Worm (Caenorhabditis elegans): Measurements from ENCODE around the gene drr-2.
A peak's percentile ranks its signal among the peaks of the same experiment; 100 is the strongest.

The drr-2 gene

DNA sequence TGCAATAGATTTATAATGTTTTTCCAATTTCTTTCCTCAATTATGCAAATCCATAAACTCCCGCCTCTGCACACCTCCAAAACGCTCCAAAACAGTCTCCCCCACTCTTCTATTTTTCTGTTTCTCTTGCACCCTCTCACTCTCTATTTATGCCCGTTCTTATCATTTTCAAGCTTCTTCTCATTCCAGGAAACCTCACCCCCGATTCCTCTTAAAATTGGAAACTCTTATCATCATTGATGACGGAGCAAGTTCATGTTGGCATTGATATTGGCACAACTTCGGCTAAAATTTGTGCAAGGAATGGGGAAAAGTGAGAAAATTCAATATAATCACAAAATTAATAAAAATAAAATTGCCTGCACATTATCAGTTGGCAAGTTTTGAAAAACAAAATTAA is 35.5 kb downstream of the drr-2 start, which contains the start of gene shpk-1:
Gene shpk-1, plus strand, starts transcription at position 188 of the 400 bp plus-strand sequence.
- TF ChIP-seq zag-1 (tag; optimal IDR thresholded peaks at IDR 0.05) (no peak), elt-3 (tag; optimal IDR thresholded peaks at IDR 0.05) (no peak), gmeb-1 (tag; optimal IDR thresholded peaks at IDR 0.05) (peak; percentile 46), F13H6.1 (tag; optimal IDR thresholded peaks at IDR 0.05) (peak; percentile 40), ceh-16 (tag; optimal IDR thresholded peaks at IDR 0.05) (no peak), crh-2 (tag; optimal IDR thresholded peaks at IDR 0.05) (peak; percentile 77), sma-9 (GFP tag; optimal IDR thresholded peaks at IDR 0.05) (peak; percentile 40), sma-9 (tag; optimal IDR thresholded peaks at IDR 0.05) (no peak), fos-1 (tag; optimal IDR thresholded peaks at IDR 0.05) (peak; percentile 96), ztf-4 (tag; optimal IDR thresholded peaks at IDR 0.05) (no peak), mab-5 (tag; optimal IDR thresholded peaks at IDR 0.05) (no peak), nhr-237 (tag; optimal IDR thresholded peaks at IDR 0.05) (no peak), lsy-2 (tag; optimal IDR thresholded peaks at IDR 0.05) (no peak)

DNA sequence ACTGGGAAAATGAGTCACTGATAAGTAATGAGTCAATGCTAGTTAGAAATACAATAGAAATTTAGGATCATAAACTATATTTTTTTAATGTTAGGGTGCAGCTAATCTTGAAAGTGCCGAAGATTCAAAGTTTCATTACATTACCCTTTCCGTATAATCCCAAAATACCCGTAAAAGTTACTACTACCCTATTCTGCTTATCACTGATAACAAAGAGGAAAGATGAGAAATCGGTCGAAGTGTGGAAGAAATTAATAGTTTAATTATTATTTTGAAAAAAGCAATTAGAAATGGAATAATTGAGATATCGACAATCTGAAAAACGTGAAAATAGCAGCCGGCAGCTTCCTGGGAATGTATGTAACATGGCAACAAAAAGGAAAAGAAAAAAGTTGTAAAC is 36.5 kb downstream of the drr-2 start:
- TF ChIP-seq lsy-2 (tag; optimal IDR thresholded peaks at IDR 0.05) (no peak), fos-1 (tag; optimal IDR thresholded peaks at IDR 0.05) (peak; percentile 51)

DNA sequence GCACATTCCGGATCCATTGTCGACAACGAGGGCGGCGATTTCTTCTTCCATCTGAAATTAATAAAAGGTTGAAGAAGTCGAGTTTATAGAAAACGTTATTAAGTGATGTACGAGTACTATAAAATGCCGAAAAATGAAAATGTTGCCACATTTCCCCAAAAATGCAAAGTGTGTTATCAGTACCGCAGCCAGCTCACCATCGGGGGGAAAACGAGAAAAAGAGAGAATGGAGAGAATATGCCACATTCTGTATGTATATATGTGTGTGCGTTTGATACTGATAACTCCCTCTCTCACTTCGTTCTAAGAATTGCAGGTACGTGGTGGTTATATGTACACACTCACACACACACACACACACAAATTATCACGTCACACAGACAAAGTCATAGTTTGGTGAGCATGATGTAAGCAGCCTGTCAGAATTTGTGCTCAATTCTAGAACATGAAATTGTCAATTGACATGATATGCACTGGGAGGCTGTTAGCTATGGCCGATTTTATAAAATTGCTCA is 37.3 kb downstream of the drr-2 start, which contains the start of gene act-5:
Gene act-5, minus strand, starts transcription at position 51 of the 515 bp plus-strand sequence.
- TF ChIP-seq nhr-21 (tag; optimal IDR thresholded peaks at IDR 0.05): no peak
- no peak for TF ChIP-seq nhr-12 (tag; optimal IDR thresholded peaks at IDR 0.05)
- no peak for TF ChIP-seq alr-1 (tag; optimal IDR thresholded peaks at IDR 0.05)
- TF ChIP-seq mbf-1 (tag; optimal IDR thresholded peaks at IDR 0.05): no peak
- peak; percentile 91 for TF ChIP-seq fos-1 (tag; optimal IDR thresholded peaks at IDR 0.05)
- TF ChIP-seq crh-2 (tag; optimal IDR thresholded peaks at IDR 0.05): peak; percentile 87
- peak; percentile 60 for TF ChIP-seq nhr-129 (tag; optimal IDR thresholded peaks at IDR 0.05)
- TF ChIP-seq sma-3 (GFP tag; optimal IDR thresholded peaks at IDR 0.05): no peak
- peak; percentile 41 for TF ChIP-seq gmeb-1 (tag; optimal IDR thresholded peaks at IDR 0.05)
- peak; percentile 71 for TF ChIP-seq sma-9 (GFP tag; optimal IDR thresholded peaks at IDR 0.05)
- TF ChIP-seq sma-9 (tag; optimal IDR thresholded peaks at IDR 0.05): no peak
- TF ChIP-seq F13H6.1 (tag; optimal IDR thresholded peaks at IDR 0.05): peak; percentile 33
- no peak for TF ChIP-seq aly-2 (tag; optimal IDR thresholded peaks at IDR 0.05)
- no peak for TF ChIP-seq nhr-6 (tag; optimal IDR thresholded peaks at IDR 0.05)

DNA sequence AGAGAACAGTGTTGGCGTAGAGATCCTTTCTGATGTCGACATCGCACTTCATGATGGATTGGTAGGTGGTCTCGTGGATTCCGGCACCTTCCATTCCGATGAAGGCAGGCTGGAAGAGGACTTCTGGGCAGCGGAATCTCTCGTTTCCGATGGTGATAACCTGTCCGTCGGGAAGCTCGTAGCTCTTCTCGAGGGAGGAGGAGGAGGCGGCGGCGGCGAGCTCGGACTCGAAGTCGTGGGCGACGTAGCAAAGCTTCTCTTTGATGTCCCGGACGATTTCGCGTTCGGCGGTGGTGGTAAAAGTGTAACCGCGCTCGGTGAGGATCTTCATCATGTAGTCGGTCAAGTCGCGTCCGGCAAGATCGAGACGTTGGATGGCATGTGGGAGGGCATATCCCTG is 38.5 kb downstream of the drr-2 start:
- no peak for TF ChIP-seq ZK546.5 (tag; optimal IDR thresholded peaks at IDR 0.05)
- no peak for TF ChIP-seq mab-5 (tag; optimal IDR thresholded peaks at IDR 0.05)
- no peak for TF ChIP-seq lin-11 (tag; optimal IDR thresholded peaks at IDR 0.05)
- peak; percentile 24 for TF ChIP-seq nhr-11 (tag; optimal IDR thresholded peaks at IDR 0.05)
- no peak for TF ChIP-seq nhr-77 (tag; optimal IDR thresholded peaks at IDR 0.05)

DNA sequence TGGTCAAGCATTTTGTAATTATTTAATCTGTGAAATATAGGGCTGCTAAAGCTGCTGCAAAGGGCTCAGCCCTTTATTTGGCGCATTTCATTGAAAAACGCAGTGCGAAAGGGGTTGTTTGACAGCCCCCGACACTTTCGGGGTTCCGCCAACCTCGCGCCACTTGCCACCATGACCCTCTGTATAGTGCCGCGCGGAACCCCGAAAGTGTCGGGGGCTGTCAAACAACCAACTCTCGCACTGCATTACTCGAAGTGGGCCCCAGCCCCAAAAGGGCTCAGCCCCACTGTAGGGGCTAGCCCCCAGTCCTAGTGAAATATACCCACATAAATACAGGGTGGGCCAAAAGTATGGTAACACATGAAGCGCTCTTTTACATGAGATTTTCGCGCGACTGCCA is 43.1 kb downstream of the drr-2 start:
- TF ChIP-seq peb-1 (tag; optimal IDR thresholded peaks at IDR 0.05): no peak
- no peak for TF ChIP-seq sma-9 (GFP tag; optimal IDR thresholded peaks at IDR 0.05)
- no peak for TF ChIP-seq sma-9 (tag; optimal IDR thresholded peaks at IDR 0.05)
- TF ChIP-seq C34F6.9 (tag; optimal IDR thresholded peaks at IDR 0.05): no peak
- no peak for TF ChIP-seq nhr-10 (tag; optimal IDR thresholded peaks at IDR 0.05)
- TF ChIP-seq dmd-4 (tag; optimal IDR thresholded peaks at IDR 0.05): no peak
- no peak for TF ChIP-seq snpc-4 (tag; optimal IDR thresholded peaks at IDR 0.05)
- TF ChIP-seq mab-5 (tag; optimal IDR thresholded peaks at IDR 0.05): no peak
- no peak for TF ChIP-seq nhr-25 (tag; optimal IDR thresholded peaks at IDR 0.05)
- TF ChIP-seq ama-1 (optimal IDR thresholded peaks at IDR 0.05): no peak
- no peak for TF ChIP-seq ZK546.5 (tag; optimal IDR thresholded peaks at IDR 0.05)
- TF ChIP-seq blmp-1 (tag; optimal IDR thresholded peaks at IDR 0.05; ENCODE audit: insufficient read depth): no peak
- TF ChIP-seq ztf-4 (tag; optimal IDR thresholded peaks at IDR 0.05): no peak
- no peak for TF ChIP-seq nhr-12 (tag; optimal IDR thresholded peaks at IDR 0.05)
- TF ChIP-seq fos-1 (tag; optimal IDR thresholded peaks at IDR 0.05): no peak
- no peak for TF ChIP-seq nhr-129 (tag; optimal IDR thresholded peaks at IDR 0.05)
- no peak for TF ChIP-seq elt-1 (tag; optimal IDR thresholded peaks at IDR 0.05)
- no peak for TF ChIP-seq R02D3.7 (tag; optimal IDR thresholded peaks at IDR 0.05)
- no peak for TF ChIP-seq unc-62 (GFP tag; optimal IDR thresholded peaks at IDR 0.05)

All from whole organism, L2 larva.